Fruit fly (Drosophila melanogaster): Measurements from ENCODE around the gene Taf3.

DNA sequence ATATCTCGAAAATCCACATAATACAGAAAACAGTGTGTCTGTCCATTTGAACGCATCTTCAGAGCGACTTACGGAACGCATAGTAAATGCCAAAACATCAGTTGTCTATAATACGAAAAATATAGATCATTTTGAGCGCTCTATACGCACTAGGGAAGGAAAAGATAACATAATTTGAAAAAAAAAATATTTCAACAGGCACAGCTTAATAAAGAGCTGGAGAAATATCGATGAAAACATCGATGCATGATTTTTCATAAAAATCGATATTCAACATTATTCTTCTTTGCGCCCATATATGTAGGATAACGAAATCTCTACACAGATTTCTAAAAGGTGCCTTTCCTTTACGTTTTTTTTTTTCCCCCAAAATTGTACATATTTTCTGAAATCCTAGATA lies 15.1 kb upstream of the Taf3 start:
- TF ChIP-seq CG8478 (optimal IDR thresholded peaks at IDR 0.05) (no peak), CTCF (optimal IDR thresholded peaks at IDR 0.05) (no peak)

Data from S2 (cell line).